Worm (Caenorhabditis elegans) whole organism, young adult: ENCODE results near the gene ZC477.3.

Experiments
- F39B2.1 ChIP-seq: fragments of 200-800 bp; sonication (Bioruptor generic); IDR thresholded peaks from 2 replicates; pipeline ENCODE4 v1.3.6; 2022; ENCODE audit warnings: missing genetic modification reagents, missing genetic modification characterization, missing compliant biosample characterization
- Y95B8A.8 ChIP-seq: fragments of 200-800 bp; sonication (Bioruptor generic); IDR thresholded peaks from 2 replicates; pipeline ENCODE4 v1.3.6; 2022; ENCODE audit warnings: missing genetic modification reagents, missing genetic modification characterization, missing compliant biosample characterization
- hmg-20 ChIP-seq: fragments of 200-800 bp; sonication (Bioruptor generic); IDR thresholded peaks from 2 replicates; pipeline ENCODE4 v1.3.6; 2022; ENCODE audit warnings: missing genetic modification reagents, missing genetic modification characterization, missing compliant biosample characterization
- pha-4 ChIP-seq: fragments of 150-350 bp; sonication (generic microtip); optimal IDR thresholded peaks from 2 replicates; lab custom pipeline; 2014; ENCODE audit warnings: missing biosample characterization, missing genetic modification reagents, missing genetic modification characterization
- unc-62 ChIP-seq: fragments of 150-350 bp; optimal IDR thresholded peaks from 2 replicates; lab custom pipeline; 2014; ENCODE audit warnings: missing biosample characterization, missing genetic modification reagents, missing genetic modification characterization

DNA sequence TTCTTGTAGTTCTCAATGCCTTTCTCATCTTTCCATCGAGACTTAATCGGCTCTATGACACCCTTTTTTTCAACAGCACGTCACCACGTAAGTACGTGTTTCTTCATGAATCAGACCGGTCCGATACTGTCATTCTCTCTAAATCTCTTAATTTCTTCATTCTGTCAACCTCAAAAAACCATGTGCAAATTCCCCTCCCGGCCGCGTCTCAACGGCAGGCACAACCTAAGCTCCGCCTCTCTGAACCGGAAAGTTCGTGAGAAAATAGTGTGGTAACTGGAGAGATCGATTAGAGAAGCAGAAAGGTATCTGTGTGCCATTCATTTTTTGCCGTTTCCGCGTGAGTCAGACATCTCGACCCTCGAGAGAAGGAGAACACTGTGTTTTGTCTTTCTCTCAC, 11.3 kb downstream of the ZC477.3 start, which contains the start of gene nas-8:
- TF ChIP-seq pha-4: no peak
- no peak for TF ChIP-seq F39B2.1 (GFP tag; lab: Robert Waterston, UW)
- TF ChIP-seq unc-62 (GFP tag; lab: Kevin White, UChicago): no peak
- TF ChIP-seq hmg-20 (GFP tag; lab: Robert Waterston, UW): no peak
- TF ChIP-seq Y95B8A.8 (GFP tag; lab: Robert Waterston, UW): no peak
